Fruit fly (Drosophila melanogaster): ENCODE results near the gene CG9259.

DNA sequence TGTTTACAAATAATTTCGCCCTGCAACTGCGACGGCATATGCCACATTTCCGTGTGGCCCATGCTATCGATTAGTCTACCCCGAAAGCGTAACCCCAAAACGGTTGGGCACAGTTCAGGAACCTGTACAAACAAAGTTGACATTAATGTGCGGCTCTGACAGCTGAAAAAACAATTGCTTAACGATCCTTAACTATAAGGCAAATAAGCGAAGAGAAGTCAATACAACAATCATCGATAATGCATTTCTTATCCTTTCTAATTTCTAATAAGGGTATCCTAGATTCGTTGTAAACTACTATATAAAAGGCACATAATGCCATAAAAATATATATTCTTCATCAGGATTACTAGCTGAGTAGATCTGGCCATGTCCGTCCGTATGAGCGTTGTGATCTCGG, 22.7 kb downstream of the CG9259 start:
- TF ChIP-seq br (GFP tag; optimal IDR thresholded peaks at IDR 0.05), result no peak
- TF ChIP-seq sage (GFP tag; optimal IDR thresholded peaks at IDR 0.05), result no peak
- TF ChIP-seq Sp1 (GFP tag; optimal IDR thresholded peaks at IDR 0.05), result no peak
- TF ChIP-seq Myc (optimal IDR thresholded peaks at IDR 0.05), result no peak
- TF ChIP-seq HLH106 (tag; optimal IDR thresholded peaks at IDR 0.05), result no peak
- no peak for TF ChIP-seq GATAd (GFP tag; optimal IDR thresholded peaks at IDR 0.05)
- TF ChIP-seq fru (GFP tag; optimal IDR thresholded peaks at IDR 0.05), result no peak
- no peak for TF ChIP-seq psq (GFP tag; optimal IDR thresholded peaks at IDR 0.05)
- TF ChIP-seq usp (GFP tag; optimal IDR thresholded peaks at IDR 0.05), result no peak
- TF ChIP-seq N (GFP tag; optimal IDR thresholded peaks at IDR 0.05), result no peak
- no peak for TF ChIP-seq CG9705 (GFP tag; optimal IDR thresholded peaks at IDR 0.05)
- TF ChIP-seq Vsx2 (GFP tag; optimal IDR thresholded peaks at IDR 0.05; ENCODE audit: partially characterized antibody), result no peak

Data from whole organism, wandering third instar larva.